Fruit fly (Drosophila melanogaster): ENCODE measurements around the gene Fad2.

The Fad2 gene

dm6 chr3L:11061200-11061599, 37.9 kb downstream of the Fad2 start, which contains the start of the genes CG6321 and Blos2 (continued):
- TF ChIP-seq E2f1 (GFP tag; IDR thresholded peaks at IDR 0.05) (peak; percentile 62), PHDP (tag; optimal IDR thresholded peaks at IDR 0.05) (peak; percentile 89), CG11093 (GFP tag; IDR thresholded peaks at IDR 0.05) (peak; percentile 16; the same call in 1 of the 3 replicates), Ets65A (GFP tag) (no peak), ind (GFP tag; optimal IDR thresholded peaks at IDR 0.05) (peak; percentile 75), CG7745 (tag; optimal IDR thresholded peaks at IDR 0.05) (no peak), Stat92E (GFP tag; optimal IDR thresholded peaks at IDR 0.05) (no peak), Ravus (GFP tag; IDR thresholded peaks at IDR 0.05) (no peak), CG34224 (GFP tag; IDR thresholded peaks at IDR 0.05; ENCODE audit: partially characterized antibody) (no peak), nmo (GFP tag; optimal IDR thresholded peaks at IDR 0.05) (peak; percentile 85), ato (GFP tag; IDR thresholded peaks at IDR 0.05; ENCODE audit: partially characterized antibody) (no peak), Lim3 (GFP tag; IDR thresholded peaks at IDR 0.05) (no peak), CG1602 (GFP tag; optimal IDR thresholded peaks at IDR 0.05) (peak; percentile 51), ham (GFP tag; IDR thresholded peaks at IDR 0.05) (no peak), CG7271 (tag; optimal IDR thresholded peaks at IDR 0.05) (peak; percentile 18), Hr39 (optimal IDR thresholded peaks at IDR 0.05) (no peak), org-1 (GFP tag; optimal IDR thresholded peaks at IDR 0.05) (peak; percentile 63), da (GFP tag; optimal IDR thresholded peaks at IDR 0.05) (no peak), Gsc (GFP tag; IDR thresholded peaks at IDR 0.05) (no peak), otp (GFP tag; IDR thresholded peaks at IDR 0.05) (no peak), ara (GFP tag; IDR thresholded peaks at IDR 0.05) (0 out of 2 replicates have a peak, but pooled peaks have one; percentile 34), CG8765 (GFP tag; IDR thresholded peaks at IDR 0.05) (no peak), CG18599 (GFP tag; optimal IDR thresholded peaks at IDR 0.05) (peak; percentile 85), Chrac-16 (GFP tag; optimal IDR thresholded peaks at IDR 0.05) (peak; percentile 55), luna (GFP tag; optimal IDR thresholded peaks at IDR 0.05) (no peak), pfk (GFP tag; optimal IDR thresholded peaks at IDR 0.05) (no peak), CG12391 (tag; optimal IDR thresholded peaks at IDR 0.05) (peak; percentile 88), jing (GFP tag; optimal IDR thresholded peaks at IDR 0.05) (peak; percentile 12)

- TF ChIP-seq CG2120 (GFP tag; optimal IDR thresholded peaks at IDR 0.05) = no peak
- TF ChIP-seq Abd-B (GFP tag; optimal IDR thresholded peaks at IDR 0.05) = no peak
- no peak for TF ChIP-seq ind (GFP tag; optimal IDR thresholded peaks at IDR 0.05)
- TF ChIP-seq tap (tag; optimal IDR thresholded peaks at IDR 0.05) = no peak
- TF ChIP-seq ftz-f1 (GFP tag; optimal IDR thresholded peaks at IDR 0.05) = no peak
- no peak for TF ChIP-seq tll (GFP tag; optimal IDR thresholded peaks at IDR 0.05)
- TF ChIP-seq Tbp (GFP tag; optimal IDR thresholded peaks at IDR 0.05) = no peak
- TF ChIP-seq Xbp1 (GFP tag; optimal IDR thresholded peaks at IDR 0.05) = peak; percentile 16
- TF ChIP-seq CG4404 (GFP tag; IDR thresholded peaks at IDR 0.05) = no peak
- no peak for TF ChIP-seq wdn (GFP tag; IDR thresholded peaks at IDR 0.05)
- no peak for TF ChIP-seq Nf-YC (tag; optimal IDR thresholded peaks at IDR 0.05)
- TF ChIP-seq Hr78 (GFP tag; optimal IDR thresholded peaks at IDR 0.05) = no peak
- no peak for TF ChIP-seq CHES-1-like (GFP tag; optimal IDR thresholded peaks at IDR 0.05)
- TF ChIP-seq stwl (tag; optimal IDR thresholded peaks at IDR 0.05) = peak; percentile 7
- TF ChIP-seq CG10366 (GFP tag; IDR thresholded peaks at IDR 0.05) = no peak
- no peak for TF ChIP-seq CG9797 (GFP tag; optimal IDR thresholded peaks at IDR 0.05)
- TF ChIP-seq CG11696 (GFP tag; IDR thresholded peaks at IDR 0.05) = no peak
- TF ChIP-seq HmgD (GFP tag; optimal IDR thresholded peaks at IDR 0.05) = no peak
- no peak for TF ChIP-seq CG4820 (GFP tag; optimal IDR thresholded peaks at IDR 0.05)
- no peak for TF ChIP-seq CG17912 (GFP tag; optimal IDR thresholded peaks at IDR 0.05)
- no peak for TF ChIP-seq inv (GFP tag; IDR thresholded peaks at IDR 0.05; ENCODE audit: partially characterized antibody)
- TF ChIP-seq sima (GFP tag; optimal IDR thresholded peaks at IDR 0.05) = no peak
- TF ChIP-seq Side (GFP tag; optimal IDR thresholded peaks at IDR 0.05) = no peak
- no peak for TF ChIP-seq ERR (GFP tag; optimal IDR thresholded peaks at IDR 0.05)
- no peak for TF ChIP-seq CG1602 (GFP tag; optimal IDR thresholded peaks at IDR 0.05)
- no peak for TF ChIP-seq gt (GFP tag; IDR thresholded peaks at IDR 0.05)
Measured at dm6 chr3L:11062441-11062840, 39.1 kb downstream of the Fad2 start, which contains the start of gene CG32069. CG32069 (minus strand) TSS chr3L:11062614.
